Worm (Caenorhabditis elegans) whole organism, mixed stage, embryonic: ENCODE data around the gene nhr-213.

ENCODE experiments used
- M03D4.4 ChIP-seq: sonication (generic microtip); optimal IDR thresholded peaks from 2 replicates; lab custom pipeline; 2017; ENCODE audit warnings: mild to moderate bottlenecking, missing genetic modification characterization, missing compliant biosample characterization
- bed-3 ChIP-seq: fragments of 200-800 bp; sonication (Bioruptor generic); optimal IDR thresholded peaks from 3 replicates; lab custom pipeline; 2018; ENCODE audit warnings: mild to moderate bottlenecking, missing genetic modification characterization, moderate library complexity, missing compliant biosample characterization
- blmp-1 ChIP-seq: fragments of 150-350 bp; optimal IDR thresholded peaks from 2 replicates; lab custom pipeline; 2014; ENCODE audit warnings: missing biosample characterization, missing genetic modification characterization
- ceh-39 ChIP-seq: fragments of 150-350 bp; optimal IDR thresholded peaks from 2 replicates; lab custom pipeline; 2014; ENCODE audit warnings: missing biosample characterization, missing genetic modification characterization
- ceh-43 ChIP-seq: fragments of 200-800 bp; sonication (Bioruptor generic); optimal IDR thresholded peaks from 2 replicates; lab custom pipeline; 2018; ENCODE audit warnings: mild to moderate bottlenecking, missing genetic modification characterization, moderate library complexity, missing compliant biosample characterization
- ceh-83 ChIP-seq: fragments of 200-800 bp; sonication (Bioruptor generic); optimal IDR thresholded peaks from 2 replicates; lab custom pipeline; 2018; ENCODE audit warnings: mild to moderate bottlenecking, missing genetic modification characterization, missing compliant biosample characterization
- ces-1 ChIP-seq: fragments of 150-350 bp; optimal IDR thresholded peaks from 2 replicates; lab custom pipeline; 2014; ENCODE audit warnings: missing biosample characterization, missing genetic modification reagents, missing genetic modification characterization
- cnd-1 ChIP-seq: fragments of 200-800 bp; sonication (Bioruptor generic); optimal IDR thresholded peaks from 2 replicates; lab custom pipeline; 2018; ENCODE audit warnings: mild to moderate bottlenecking, missing genetic modification characterization, missing compliant biosample characterization
- drap-1 ChIP-seq: fragments of 200-800 bp; sonication (Bioruptor generic); optimal IDR thresholded peaks from 3 replicates; lab custom pipeline; 2018; ENCODE audit warnings: mild to moderate bottlenecking, missing genetic modification characterization, missing compliant biosample characterization
- flh-1 ChIP-seq: fragments of 200-800 bp; sonication (Bioruptor generic); optimal IDR thresholded peaks from 2 replicates; lab custom pipeline; 2018; ENCODE audit warnings: mild to moderate bottlenecking, missing genetic modification characterization, moderate library complexity, missing compliant biosample characterization
- ham-2 ChIP-seq: fragments of 200-800 bp; sonication (Bioruptor generic); optimal IDR thresholded peaks from 2 replicates; lab custom pipeline; 2018; ENCODE audit warnings: mild to moderate bottlenecking, missing genetic modification characterization, missing compliant biosample characterization
- hlh-1 ChIP-seq: fragments of 150-350 bp; optimal IDR thresholded peaks from 2 replicates; lab custom pipeline; 2014; ENCODE audit warnings: missing biosample characterization, missing genetic modification reagents, missing genetic modification characterization
- lin-13 ChIP-seq: fragments of 150-350 bp; optimal IDR thresholded peaks from 2 replicates; lab custom pipeline; 2014; ENCODE audit warnings: missing biosample characterization, missing genetic modification characterization
- lin-32 ChIP-seq: fragments of 200-800 bp; sonication (Bioruptor generic); optimal IDR thresholded peaks from 2 replicates; lab custom pipeline; 2018; ENCODE audit warnings: mild to moderate bottlenecking, missing genetic modification characterization, missing compliant biosample characterization
- mab-5 ChIP-seq: fragments of 150-350 bp; optimal IDR thresholded peaks from 2 replicates; lab custom pipeline; 2014; ENCODE audit warnings: missing biosample characterization, missing genetic modification characterization
- mep-1 ChIP-seq: fragments of 150-350 bp; optimal IDR thresholded peaks from 2 replicates; lab custom pipeline; 2017; ENCODE audit warnings: missing biosample characterization, missing genetic modification reagents, missing genetic modification characterization, inconsistent platforms
- mls-2 ChIP-seq: sonication (generic microtip); optimal IDR thresholded peaks from 2 replicates; lab custom pipeline; 2016; ENCODE audit warnings: mild to moderate bottlenecking, missing genetic modification characterization, moderate library complexity, missing compliant biosample characterization
- nhr-12 ChIP-seq: fragments of 150-350 bp; optimal IDR thresholded peaks from 2 replicates; lab custom pipeline; 2014; ENCODE audit warnings: missing biosample characterization, missing genetic modification characterization
- nhr-2 ChIP-seq: fragments of 150-350 bp; optimal IDR thresholded peaks from 2 replicates; lab custom pipeline; 2014; ENCODE audit warnings: missing biosample characterization, missing genetic modification characterization
- nhr-237 ChIP-seq: fragments of 150-350 bp; optimal IDR thresholded peaks from 2 replicates; lab custom pipeline; 2014; ENCODE audit warnings: missing biosample characterization, missing genetic modification characterization
- nhr-28 ChIP-seq: fragments of 150-350 bp; optimal IDR thresholded peaks from 2 replicates; lab custom pipeline; 2014; ENCODE audit warnings: missing biosample characterization, missing genetic modification characterization
- nhr-76 ChIP-seq: sonication (generic microtip); optimal IDR thresholded peaks from 2 replicates; lab custom pipeline; 2017; ENCODE audit warnings: missing biosample characterization, missing genetic modification characterization
- pha-4 ChIP-seq: fragments of 150-350 bp; optimal IDR thresholded peaks from 2 replicates; lab custom pipeline; 2018; ENCODE audit warnings: missing biosample characterization, missing genetic modification reagents, missing genetic modification characterization
- sptf-1 ChIP-seq: sonication (generic microtip); optimal IDR thresholded peaks from 2 replicates; lab custom pipeline; 2017; ENCODE audit warnings: mild to moderate bottlenecking, missing genetic modification characterization, moderate library complexity, missing compliant biosample characterization
- tbx-8 ChIP-seq: fragments of 200-800 bp; sonication (Bioruptor generic); optimal IDR thresholded peaks from 2 replicates; lab custom pipeline; 2018; ENCODE audit warnings: mild to moderate bottlenecking, missing genetic modification characterization, moderate library complexity, missing compliant biosample characterization
- unc-120 ChIP-seq: sonication (generic microtip); optimal IDR thresholded peaks from 2 replicates; lab custom pipeline; 2017; ENCODE audit warnings: missing genetic modification characterization, missing compliant biosample characterization; ENCODE audit not compliant: poor library complexity, severe bottlenecking
- unc-39 ChIP-seq: fragments of 150-350 bp; optimal IDR thresholded peaks from 2 replicates; lab custom pipeline; 2014; ENCODE audit warnings: missing biosample characterization, missing genetic modification characterization
- unc-62 ChIP-seq: fragments of 150-350 bp; optimal IDR thresholded peaks from 2 replicates; lab custom pipeline; 2014; ENCODE audit warnings: missing biosample characterization, missing genetic modification reagents, missing genetic modification characterization
- zip-8 ChIP-seq: fragments of 150-350 bp; optimal IDR thresholded peaks from 2 replicates; lab custom pipeline; 2014; ENCODE audit warnings: missing biosample characterization, missing genetic modification characterization
- ztf-11 ChIP-seq: fragments of 150-350 bp; optimal IDR thresholded peaks from 2 replicates; lab custom pipeline; 2014; ENCODE audit warnings: missing biosample characterization, missing genetic modification characterization

Gene nhr-213

DNA sequence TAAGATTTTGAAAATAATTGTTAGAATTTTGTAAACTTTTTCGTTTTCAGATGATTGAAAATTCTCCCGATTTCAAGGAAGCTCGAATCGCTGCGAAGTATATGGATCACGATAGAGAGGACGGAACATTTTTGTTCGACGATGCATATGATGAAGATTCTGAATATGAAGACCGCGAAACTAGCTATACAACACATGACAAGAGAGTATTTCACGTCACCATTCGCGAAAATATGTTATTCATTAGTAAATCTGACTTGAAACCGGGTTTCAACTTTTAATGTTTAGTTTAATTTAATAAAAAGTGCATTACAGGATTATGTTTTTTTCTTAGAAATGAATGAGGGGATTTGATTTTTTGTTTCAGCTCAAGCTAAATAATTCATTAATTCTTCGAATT is 26.2 kb downstream of the nhr-213 start, which contains the start of gene str-57:
Gene str-57, plus strand, starts transcription at position 301 of the 400 bp plus-strand sequence.
- no peak for TF ChIP-seq hlh-1
- TF ChIP-seq ztf-11 (tag; lab: Kevin White, UChicago) = no peak
- TF ChIP-seq pha-4 (tag; lab: Kevin White, UChicago) = no peak
- no peak for TF ChIP-seq ces-1 (GFP tag; lab: Kevin White, UChicago)
- TF ChIP-seq nhr-76 (tag; lab: Kevin White, UChicago) = no peak
- TF ChIP-seq unc-62 (GFP tag; lab: Kevin White, UChicago) = no peak
- TF ChIP-seq nhr-237 (tag; lab: Kevin White, UChicago) = no peak
- no peak for TF ChIP-seq nhr-12

- TF ChIP-seq pha-4 (tag; lab: Kevin White, UChicago) (no peak), lin-32 (GFP tag; lab: Kevin White, UChicago) (no peak), ceh-43 (no peak), mab-5 (tag; lab: Kevin White, UChicago) (no peak), drap-1 (GFP tag; lab: Kevin White, UChicago) (no peak), nhr-2 (tag; lab: Kevin White, UChicago) (no peak), unc-62 (GFP tag; lab: Kevin White, UChicago) (no peak), nhr-12 (no peak), sptf-1 (tag; lab: Kevin White, UChicago) (no peak), lin-13 (tag; lab: Kevin White, UChicago) (no peak), cnd-1 (tag; lab: Kevin White, UChicago) (no peak), ceh-39 (tag; lab: Kevin White, UChicago) (no peak), nhr-28 (tag; lab: Kevin White, UChicago) (no peak), ces-1 (GFP tag; lab: Kevin White, UChicago) (no peak), ztf-11 (tag; lab: Kevin White, UChicago) (no peak), flh-1 (GFP tag; lab: Kevin White, UChicago) (no peak), unc-39 (tag; lab: Kevin White, UChicago) (no peak)
Measured at ce11 chrV:15867373-15867772, 29.2 kb downstream of the nhr-213 start, which contains the start of gene fbxa-197. fbxa-197 (plus strand) TSS chrV:15867673.

ce11 chrV:15865839-15866238 is 30.7 kb downstream of the nhr-213 start, which contains the start of gene srh-293:
srh-293 (plus strand) TSS chrV:15866139.
- no peak for TF ChIP-seq lin-13 (tag; lab: Kevin White, UChicago)
- TF ChIP-seq ces-1 (GFP tag; lab: Kevin White, UChicago) = no peak
- no peak for TF ChIP-seq ceh-43
- TF ChIP-seq mep-1 (tag; lab: Kevin White, UChicago) = no peak
- no peak for TF ChIP-seq nhr-12
- TF ChIP-seq unc-120 (tag; lab: Kevin White, UChicago) = no peak
- TF ChIP-seq sptf-1 (tag; lab: Kevin White, UChicago) = no peak
- TF ChIP-seq mls-2 (tag; lab: Kevin White, UChicago) = no peak
- no peak for TF ChIP-seq blmp-1 (tag; lab: Kevin White, UChicago)
- TF ChIP-seq lin-32 (GFP tag; lab: Kevin White, UChicago) = no peak
- no peak for TF ChIP-seq unc-39 (tag; lab: Kevin White, UChicago)
- no peak for TF ChIP-seq M03D4.4 (tag; lab: Kevin White, UChicago)
- no peak for TF ChIP-seq tbx-8 (GFP tag; lab: Kevin White, UChicago)
- TF ChIP-seq nhr-76 (tag; lab: Kevin White, UChicago) = no peak
- no peak for TF ChIP-seq hlh-1

DNA sequence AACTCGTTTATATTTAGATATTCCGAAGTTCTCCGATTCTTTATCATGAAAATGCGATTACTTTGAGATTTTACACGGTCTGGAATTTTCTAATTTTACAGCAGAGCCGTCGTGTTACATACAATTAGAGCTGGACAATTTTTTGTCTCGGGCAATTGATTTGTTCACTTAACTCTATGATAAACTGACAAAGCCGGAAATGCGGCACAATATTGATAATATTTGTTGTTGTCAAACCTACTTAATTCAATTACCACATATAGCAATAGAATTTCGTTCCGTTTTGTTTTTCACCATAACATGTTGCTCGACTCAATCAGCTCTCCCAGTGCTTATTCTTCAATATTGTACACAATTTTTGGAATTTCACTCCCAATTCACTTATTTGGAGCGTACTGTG is 33.5 kb downstream of the nhr-213 start, which contains the start of gene srh-299:
Gene srh-299, plus strand, starts transcription at position 301 of the 400 bp plus-strand sequence.
- TF ChIP-seq mep-1 (tag; lab: Kevin White, UChicago) = no peak
- TF ChIP-seq ham-2 (GFP tag; lab: Kevin White, UChicago) = no peak
- no peak for TF ChIP-seq ces-1 (GFP tag; lab: Kevin White, UChicago)
- no peak for TF ChIP-seq sptf-1 (tag; lab: Kevin White, UChicago)
- no peak for TF ChIP-seq mab-5 (tag; lab: Kevin White, UChicago)
- no peak for TF ChIP-seq zip-8 (tag; lab: Kevin White, UChicago)
- TF ChIP-seq unc-120 (tag; lab: Kevin White, UChicago) = no peak
- no peak for TF ChIP-seq blmp-1 (tag; lab: Kevin White, UChicago)
- TF ChIP-seq nhr-237 (tag; lab: Kevin White, UChicago) = no peak
- no peak for TF ChIP-seq bed-3 (GFP tag; lab: Kevin White, UChicago)
- no peak for TF ChIP-seq nhr-28 (tag; lab: Kevin White, UChicago)
- TF ChIP-seq ztf-11 (tag; lab: Kevin White, UChicago) = no peak
- TF ChIP-seq ceh-83 (GFP tag; lab: Kevin White, UChicago) = no peak
